Worm (Caenorhabditis elegans) whole organism, L1 larva: ENCODE results near the gene rha-2.
A peak's percentile ranks its signal among the peaks of the same experiment; 100 is the strongest.

Experiments used
- C16A3.4 ChIP-seq: fragments of 150-350 bp; optimal IDR thresholded peaks from 2 replicates; lab custom pipeline; 2014; ENCODE audit warnings: missing biosample characterization, missing genetic modification characterization
- F16B12.6 ChIP-seq: fragments of 150-350 bp; optimal IDR thresholded peaks from 2 replicates; lab custom pipeline; 2014; ENCODE audit warnings: missing biosample characterization, missing genetic modification characterization
- alr-1 ChIP-seq: fragments of 200-800 bp; sonication (Bioruptor generic); optimal IDR thresholded peaks from 2 replicates; lab custom pipeline; 2018; ENCODE audit warnings: borderline replicate concordance, mild to moderate bottlenecking, missing genetic modification characterization, missing compliant biosample characterization
- blmp-1 ChIP-seq: fragments of 150-350 bp; optimal IDR thresholded peaks from 2 replicates; lab custom pipeline; 2014; ENCODE audit warnings: missing biosample characterization, missing genetic modification characterization
- ceh-8 ChIP-seq: fragments of 200-800 bp; sonication (Bioruptor generic); optimal IDR thresholded peaks from 2 replicates; lab custom pipeline; 2018; ENCODE audit warnings: mild to moderate bottlenecking, missing genetic modification characterization, moderate library complexity, missing compliant biosample characterization
- ces-1 ChIP-seq: fragments of 150-350 bp; optimal IDR thresholded peaks from 2 replicates; lab custom pipeline; 2014; ENCODE audit warnings: missing biosample characterization, missing genetic modification reagents, missing genetic modification characterization
- efl-1 ChIP-seq, 4 experiments: fragments of 150-350 bp; optimal IDR thresholded peaks in 3 of 4; peaks in 1 of 4; 1 replicate in 1 of 4; 2 replicates in 3 of 4; lab custom pipeline; 2014; ENCODE audit warnings: missing biosample characterization in 2 of 4, missing genetic modification characterization in 2 of 4, missing genetic modification reagents in 2 of 4
- egl-27 ChIP-seq, 2 experiments: fragments of 150-350 bp in 1 of 2; sonication (generic microtip); optimal IDR thresholded peaks; 3 replicates each; lab custom pipeline; 2017 to 2018; ENCODE audit warnings: missing biosample characterization in 2 of 2, missing genetic modification characterization in 2 of 2, missing genetic modification reagents in 2 of 2
- fkh-10 ChIP-seq: sonication (generic microtip); optimal IDR thresholded peaks from 2 replicates; lab custom pipeline; 2017; ENCODE audit warnings: missing biosample characterization, missing genetic modification reagents, missing genetic modification characterization
- jun-1 ChIP-seq: fragments of 150-350 bp; optimal IDR thresholded peaks from 2 replicates; lab custom pipeline; 2014; ENCODE audit warnings: missing biosample characterization, missing genetic modification reagents, missing genetic modification characterization
- lin-13 ChIP-seq: fragments of 150-350 bp; optimal IDR thresholded peaks from 2 replicates; lab custom pipeline; 2014; ENCODE audit warnings: missing biosample characterization, missing genetic modification reagents, missing genetic modification characterization
- lin-14 ChIP-seq: fragments of 200-800 bp; sonication (Bioruptor generic); optimal IDR thresholded peaks from 2 replicates; lab custom pipeline; 2018; ENCODE audit warnings: mild to moderate bottlenecking, missing genetic modification characterization, moderate library complexity, missing compliant biosample characterization
- lin-15B ChIP-seq: fragments of 150-350 bp; sonication (generic microtip); optimal IDR thresholded peaks from 3 replicates; lab custom pipeline; 2014; ENCODE audit warnings: missing biosample characterization, missing genetic modification characterization
- lir-3 ChIP-seq: sonication (generic microtip); optimal IDR thresholded peaks from 2 replicates; lab custom pipeline; 2016; ENCODE audit warnings: mild to moderate bottlenecking, missing genetic modification characterization, moderate library complexity, missing compliant biosample characterization; ENCODE audit not compliant: poor library complexity
- lsy-2 ChIP-seq, 2 experiments: fragments of 150-350 bp; optimal IDR thresholded peaks; 2 replicates each; lab custom pipeline; 2014; ENCODE audit warnings: missing biosample characterization in 2 of 2, missing genetic modification characterization in 2 of 2
- mep-1 ChIP-seq: fragments of 150-350 bp; optimal IDR thresholded peaks from 2 replicates; lab custom pipeline; 2014; ENCODE audit warnings: missing biosample characterization, missing genetic modification characterization
- nhr-19 ChIP-seq: fragments of 200-800 bp; sonication (Bioruptor generic); conservative IDR thresholded peaks from 2 replicates; pipeline ENCODE4 v1.3.6; 2022; ENCODE audit warnings: missing genetic modification characterization, missing compliant biosample characterization
- nhr-28 ChIP-seq: fragments of 150-350 bp; optimal IDR thresholded peaks from 2 replicates; lab custom pipeline; 2014; ENCODE audit warnings: missing biosample characterization, missing genetic modification characterization
- nhr-76 ChIP-seq: sonication (generic microtip); optimal IDR thresholded peaks from 2 replicates; lab custom pipeline; 2017; ENCODE audit warnings: missing biosample characterization, missing genetic modification characterization
- nhr-85 ChIP-seq: sonication (generic microtip); peaks from one replicate; lab custom pipeline; 2016; ENCODE audit warnings: missing genetic modification characterization, inconsistent platforms, missing compliant biosample characterization
- sptf-1 ChIP-seq: fragments of 150-350 bp; optimal IDR thresholded peaks from 2 replicates; lab custom pipeline; 2014; ENCODE audit warnings: missing biosample characterization, missing genetic modification characterization
- sup-37 ChIP-seq: fragments of 200-800 bp; sonication (Bioruptor generic); optimal IDR thresholded peaks from 2 replicates; lab custom pipeline; 2018; ENCODE audit warnings: mild to moderate bottlenecking, missing genetic modification characterization, missing compliant biosample characterization
- tbx-2 ChIP-seq: sonication (generic microtip); optimal IDR thresholded peaks from 2 replicates; lab custom pipeline; 2016; ENCODE audit warnings: missing genetic modification characterization, missing compliant biosample characterization

rha-2 gene

ce11 chrIII:8571845-8572244 is 42.5 kb downstream of the rha-2 start:
- TF ChIP-seq mep-1 (tag; lab: Kevin White, UChicago) (peak; percentile 23), lir-3 (tag; lab: Kevin White, UChicago) (no peak), lin-14 (GFP tag; lab: Kevin White, UChicago) (peak; percentile 32), blmp-1 (tag; lab: Kevin White, UChicago) (peak; percentile 91)

ce11 chrIII:8570289-8570688 is 44.1 kb downstream of the rha-2 start:
- TF ChIP-seq nhr-85 (tag; lab: Kevin White, UChicago) (no peak), C16A3.4 (tag; lab: Kevin White, UChicago) (no peak), jun-1 (tag; lab: Kevin White, UChicago) (no peak), alr-1 (tag; lab: Kevin White, UChicago) (no peak), sup-37 (GFP tag; lab: Kevin White, UChicago) (no peak), nhr-19 (GFP tag; lab: Robert Waterston, UW) (no peak), ces-1 (GFP tag; lab: Kevin White, UChicago) (no peak), nhr-76 (tag; lab: Kevin White, UChicago) (no peak), fkh-10 (GFP tag; lab: Kevin White, UChicago) (no peak), tbx-2 (tag; lab: Kevin White, UChicago) (no peak), lin-13 (GFP tag; lab: Kevin White, UChicago) (no peak)
- TF ChIP-seq, all 84 proteins: peak for 0

ce11 chrIII:8564372-8564771 is 50.0 kb downstream of the rha-2 start:
- TF ChIP-seq sptf-1 (tag; lab: Kevin White, UChicago) (no peak), blmp-1 (tag; lab: Kevin White, UChicago) (peak; percentile 67), efl-1 (optimal IDR thresholded peaks at IDR 0.05; lab: Kevin White, UChicago) (no peak), efl-1 (GFP tag; optimal IDR thresholded peaks at IDR 0.05 in 1 of 2; lab: Kevin White, UChicago) (peak in 1 of 2 experiments; percentile 71)

- TF ChIP-seq lin-15B (tag; lab: Kevin White, UChicago) (no peak), ceh-8 (no peak), lsy-2 (tag; optimal IDR thresholded peaks at IDR 0.05; lab: Kevin White, UChicago) (no peak), egl-27 (tag; optimal IDR thresholded peaks at IDR 0.05; lab: Kevin White, UChicago) (no peak), nhr-28 (tag; lab: Kevin White, UChicago) (no peak), lin-14 (GFP tag; lab: Kevin White, UChicago) (no peak)
- TF ChIP-seq, all 84 proteins: peak for 0
Observed at ce11 chrIII:8560836-8561235, 53.5 kb downstream of the rha-2 start, which contains the start of gene acdh-6. TSS of gene acdh-6 (plus strand) at chrIII:8561136.

ce11 chrIII:8560398-8560797 is 54.0 kb downstream of the rha-2 start:
- TF ChIP-seq nhr-19 (GFP tag; lab: Robert Waterston, UW), result no peak
- TF ChIP-seq F16B12.6 (tag; lab: Kevin White, UChicago), result no peak
